Worm (Caenorhabditis elegans): ENCODE measurements around the gene ins-8.

- TF ChIP-seq dao-5 (tag; optimal IDR thresholded peaks at IDR 0.05): no peak
- TF ChIP-seq him-1 (tag; optimal IDR thresholded peaks at IDR 0.05): no peak
- TF ChIP-seq W03F9.2 (tag; optimal IDR thresholded peaks at IDR 0.05): no peak
These were observed 48.6 kb downstream of the ins-8 start for ce11 chrIV:9632094-9632493.
